Worm (Caenorhabditis elegans): Measurements from ENCODE around the gene sma-3.

Gene sma-3

DNA sequence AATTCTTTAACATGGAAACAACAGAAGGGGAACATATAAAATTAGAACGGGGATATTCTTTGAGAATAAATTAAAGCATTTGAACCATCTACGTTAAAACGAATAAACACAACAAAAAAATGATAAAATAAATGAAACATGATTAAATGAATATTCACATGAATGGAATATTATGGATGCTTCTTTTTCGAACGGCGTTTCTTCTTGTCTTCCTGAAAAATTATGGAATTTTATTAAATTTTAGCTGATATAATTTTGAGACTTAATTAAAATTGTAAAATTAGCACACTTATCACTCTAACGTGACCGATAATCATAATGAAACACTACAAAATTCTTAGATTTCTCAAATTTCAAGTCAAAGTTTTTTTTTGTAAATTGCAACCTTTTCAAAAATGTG is 36.8 kb upstream of the sma-3 start:
- TF ChIP-seq C34F6.9 (tag; optimal IDR thresholded peaks at IDR 0.05) = no peak
- TF ChIP-seq sem-4 (tag; optimal IDR thresholded peaks at IDR 0.05) = no peak
- TF ChIP-seq fos-1 (tag; optimal IDR thresholded peaks at IDR 0.05) = no peak
- no peak for TF ChIP-seq lin-11 (tag; optimal IDR thresholded peaks at IDR 0.05)
- no peak for TF ChIP-seq crh-2 (tag; optimal IDR thresholded peaks at IDR 0.05)
- no peak for TF ChIP-seq nhr-6 (tag; optimal IDR thresholded peaks at IDR 0.05)

ce11 chrIII:6898518-6898917 is 34.8 kb upstream of the sma-3 start:
- TF ChIP-seq ztf-4 (tag; optimal IDR thresholded peaks at IDR 0.05) (no peak), aly-2 (tag; optimal IDR thresholded peaks at IDR 0.05) (no peak), nhr-25 (tag; optimal IDR thresholded peaks at IDR 0.05) (peak; percentile 38), nhr-6 (tag; optimal IDR thresholded peaks at IDR 0.05) (no peak), sma-9 (GFP tag; optimal IDR thresholded peaks at IDR 0.05) (peak; percentile 91), sma-9 (tag; optimal IDR thresholded peaks at IDR 0.05) (no peak), blmp-1 (tag; optimal IDR thresholded peaks at IDR 0.05; ENCODE audit: insufficient read depth) (no peak), egl-27 (tag; optimal IDR thresholded peaks at IDR 0.05) (no peak), lsy-2 (tag; optimal IDR thresholded peaks at IDR 0.05) (peak in 1 of 2 experiments; percentile 68), nhr-21 (tag; optimal IDR thresholded peaks at IDR 0.05) (peak; percentile 79), sma-3 (GFP tag; optimal IDR thresholded peaks at IDR 0.05) (peak; percentile 76), F13H6.1 (tag; optimal IDR thresholded peaks at IDR 0.05) (peak; percentile 47), alr-1 (tag; optimal IDR thresholded peaks at IDR 0.05) (no peak), crh-2 (tag; optimal IDR thresholded peaks at IDR 0.05) (peak; percentile 67), nhr-129 (tag; optimal IDR thresholded peaks at IDR 0.05) (peak; percentile 67), elt-1 (tag; optimal IDR thresholded peaks at IDR 0.05) (no peak), lin-13 (GFP tag; optimal IDR thresholded peaks at IDR 0.05) (no peak), C34F6.9 (tag; optimal IDR thresholded peaks at IDR 0.05) (peak; percentile 41), mbf-1 (tag; optimal IDR thresholded peaks at IDR 0.05) (no peak), gmeb-1 (tag; optimal IDR thresholded peaks at IDR 0.05) (peak; percentile 57), unc-55 (GFP tag; optimal IDR thresholded peaks at IDR 0.05) (no peak), ama-1 (optimal IDR thresholded peaks at IDR 0.05) (peak; percentile 20)

DNA sequence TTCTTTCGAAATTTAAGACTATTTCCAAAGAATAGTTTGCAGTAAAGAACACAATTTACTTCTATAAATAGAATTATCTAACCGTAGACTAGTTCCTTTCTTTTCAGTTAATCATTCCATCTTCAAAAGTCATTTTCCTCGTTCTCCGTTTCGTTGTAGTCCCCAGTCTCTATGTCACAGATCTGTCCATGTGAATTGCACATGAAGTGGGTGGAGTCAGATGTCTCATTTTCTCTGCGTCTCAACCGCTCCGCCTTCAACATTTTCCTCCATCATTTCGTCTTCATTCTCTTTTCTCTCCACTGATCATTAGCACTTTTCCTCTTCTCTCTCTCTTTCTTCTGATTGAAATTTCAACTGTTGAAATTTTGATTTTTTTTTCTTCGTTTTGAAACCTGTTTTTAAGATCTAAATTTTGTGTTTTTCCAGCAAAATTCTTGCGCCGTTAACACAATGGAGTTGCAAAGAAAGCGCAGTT is 33.9 kb upstream of the sma-3 start, which contains the start of gene T07E3.4:
TSS of gene T07E3.4 (plus strand) at position 428 of the 478 bp plus-strand sequence.
- peak; percentile 83 for TF ChIP-seq F13H6.1 (tag; optimal IDR thresholded peaks at IDR 0.05)
- TF ChIP-seq gmeb-1 (tag; optimal IDR thresholded peaks at IDR 0.05) = peak; percentile 68
- TF ChIP-seq zag-1 (tag; optimal IDR thresholded peaks at IDR 0.05) = no peak
- peak; percentile 66 for TF ChIP-seq blmp-1 (tag; optimal IDR thresholded peaks at IDR 0.05; ENCODE audit: insufficient read depth)
- no peak for TF ChIP-seq ztf-11 (tag; optimal IDR thresholded peaks at IDR 0.05)
- no peak for TF ChIP-seq mbf-1 (tag; optimal IDR thresholded peaks at IDR 0.05)
- TF ChIP-seq unc-55 (GFP tag; optimal IDR thresholded peaks at IDR 0.05) = peak; percentile 61
- TF ChIP-seq nhr-21 (tag; optimal IDR thresholded peaks at IDR 0.05) = peak; percentile 90
- TF ChIP-seq fos-1 (tag; optimal IDR thresholded peaks at IDR 0.05) = peak; percentile 58
- peak; percentile 98 for TF ChIP-seq sma-9 (GFP tag; optimal IDR thresholded peaks at IDR 0.05)
- TF ChIP-seq sma-9 (tag; optimal IDR thresholded peaks at IDR 0.05) = no peak
- TF ChIP-seq nhr-25 (tag; optimal IDR thresholded peaks at IDR 0.05) = peak; percentile 90
- peak; percentile 21 for TF ChIP-seq mab-5 (tag; optimal IDR thresholded peaks at IDR 0.05)
- no peak for TF ChIP-seq lin-11 (tag; optimal IDR thresholded peaks at IDR 0.05)
- TF ChIP-seq crh-2 (tag; optimal IDR thresholded peaks at IDR 0.05) = peak; percentile 91
- peak; percentile 83 for TF ChIP-seq ztf-4 (tag; optimal IDR thresholded peaks at IDR 0.05)
- peak; percentile 87 for TF ChIP-seq nhr-6 (tag; optimal IDR thresholded peaks at IDR 0.05)
- no peak for TF ChIP-seq nhr-10 (tag; optimal IDR thresholded peaks at IDR 0.05)
- peak; percentile 95 for TF ChIP-seq sma-3 (GFP tag; optimal IDR thresholded peaks at IDR 0.05)
- peak; percentile 79 for TF ChIP-seq sem-4 (tag; optimal IDR thresholded peaks at IDR 0.05)
- no peak for TF ChIP-seq nhr-23 (tag; optimal IDR thresholded peaks at IDR 0.05)
- no peak for TF ChIP-seq ceh-82 (tag; optimal IDR thresholded peaks at IDR 0.05)
- no peak for TF ChIP-seq R02D3.7 (tag; optimal IDR thresholded peaks at IDR 0.05)
- peak; percentile 27 for TF ChIP-seq lin-39 (tag; optimal IDR thresholded peaks at IDR 0.05)
- peak; percentile 96 for TF ChIP-seq egl-27 (tag; optimal IDR thresholded peaks at IDR 0.05)
- peak; percentile 94 for TF ChIP-seq C34F6.9 (tag; optimal IDR thresholded peaks at IDR 0.05)
- peak; percentile 40 to 86 for TF ChIP-seq lsy-2 (tag; optimal IDR thresholded peaks at IDR 0.05)
- peak; percentile 86 for TF ChIP-seq nhr-129 (tag; optimal IDR thresholded peaks at IDR 0.05)
- TF ChIP-seq ama-1 (optimal IDR thresholded peaks at IDR 0.05) = peak; percentile 84
- TF ChIP-seq lin-13 (GFP tag; optimal IDR thresholded peaks at IDR 0.05) = peak; percentile 47

ce11 chrIII:6895677-6896076 is 31.9 kb upstream of the sma-3 start:
- TF ChIP-seq crh-2 (tag; optimal IDR thresholded peaks at IDR 0.05) (no peak), sma-3 (GFP tag; optimal IDR thresholded peaks at IDR 0.05) (no peak), zag-1 (tag; optimal IDR thresholded peaks at IDR 0.05) (no peak), fos-1 (tag; optimal IDR thresholded peaks at IDR 0.05) (no peak), nhr-11 (tag; optimal IDR thresholded peaks at IDR 0.05) (no peak), ZK546.5 (tag; optimal IDR thresholded peaks at IDR 0.05) (no peak)

All from whole organism, L2 larva.